Fruit fly (Drosophila melanogaster) S2 (cell line): Measurements from ENCODE around the gene CG13022.

Experiments used
- CG8478 ChIP-seq: fragments of >200 bp; optimal IDR thresholded peaks from 2 replicates; lab custom pipeline; 2018
- CTCF ChIP-seq, 2 experiments: fragments of >200 bp; optimal IDR thresholded peaks; 2 replicates each; lab custom pipeline; 2018

- no peak for TF ChIP-seq CG8478 (lab: Kevin White, UChicago)
- no peak for TF ChIP-seq CTCF (optimal IDR thresholded peaks at IDR 0.05; lab: Kevin White, UChicago)
Observed at dm6 chr3L:16891914-16892313, 46.8 kb downstream of the CG13022 start.
